Fruit fly (Drosophila melanogaster) whole organism: ENCODE data around the gene Tim13.

ENCODE experiments used
- CG8478 ChIP-seq: fragments of >200 bp; optimal IDR thresholded peaks from 2 replicates; lab custom pipeline; 2018; ENCODE audit warnings: inconsistent platforms
- EcR ChIP-seq, 2 experiments: fragments of >200 bp; optimal IDR thresholded peaks; 2 replicates each; lab custom pipeline; 2017; ENCODE audit warnings: missing biosample characterization in 2 of 2, missing genetic modification characterization in 2 of 2, missing genetic modification reagents in 2 of 2

- TF ChIP-seq CG8478 (lab: Kevin White, UChicago) (no peak), EcR (GFP tag; optimal IDR thresholded peaks at IDR 0.05; lab: Kevin White, UChicago) (no peak)
Measured at dm6 chr3L:11821723-11822445, 47.6 kb upstream of the Tim13 start, which contains the start of the genes CG11597 and CG5946.
